Fruit fly (Drosophila melanogaster) whole organism, embryonic: ENCODE data around the gene ND-13A.

Experiments
- Adf1 ChIP-seq: fragments of 200-800 bp; sonication (Bioruptor generic); IDR thresholded peaks from 2 replicates; pipeline ENCODE4 v1.3.6; 2022; ENCODE audit warnings: missing biosample characterization, missing genetic modification characterization
- Antp ChIP-seq: fragments of 200-800 bp; sonication (Bioruptor generic); optimal IDR thresholded peaks from 3 replicates; lab custom pipeline; 2016; ENCODE audit warnings: missing biosample characterization, missing genetic modification characterization
- Atf6 ChIP-seq: fragments of 200-800 bp; sonication (Bioruptor generic); IDR thresholded peaks from 2 replicates; pipeline ENCODE4 v1.3.6; 2022; ENCODE audit warnings: missing biosample characterization, missing genetic modification characterization
- Bgb ChIP-seq: fragments of 200-800 bp; sonication (Bioruptor generic); IDR thresholded peaks from 2 replicates; pipeline ENCODE4 v1.3.6; 2022; ENCODE audit warnings: missing biosample characterization, missing genetic modification characterization; ENCODE audit not compliant: partially characterized antibody
- Bteb2 ChIP-seq: fragments of 200-800 bp; sonication (Bioruptor generic); optimal IDR thresholded peaks from 2 replicates; lab custom pipeline; 2016; ENCODE audit warnings: missing biosample characterization, missing genetic modification characterization
- CG10321 ChIP-seq: fragments of 200-800 bp; sonication (Bioruptor generic); IDR thresholded peaks from 2 replicates; pipeline ENCODE4 v1.3.6; 2022; ENCODE audit warnings: missing biosample characterization, missing genetic modification characterization
- CG11093 ChIP-seq: fragments of 200-800 bp; sonication (Bioruptor generic); IDR thresholded peaks from 3 replicates; pipeline ENCODE4 v1.3.6; 2022; ENCODE audit warnings: missing biosample characterization, missing genetic modification characterization
- CG11504 ChIP-seq: fragments of 200-800 bp; sonication (Bioruptor generic); optimal IDR thresholded peaks from 3 replicates; lab custom pipeline; 2019; ENCODE audit warnings: missing biosample characterization, mild to moderate bottlenecking, missing genetic modification characterization, moderate library complexity
- CG12391 ChIP-seq: fragments of 200-800 bp; sonication (Bioruptor generic); optimal IDR thresholded peaks from 3 replicates; lab custom pipeline; 2018; ENCODE audit warnings: missing biosample characterization, mild to moderate bottlenecking, missing genetic modification characterization, moderate library complexity
- CG12744 ChIP-seq: fragments of 200-800 bp; sonication (Bioruptor generic); optimal IDR thresholded peaks from 2 replicates; lab custom pipeline; 2016; ENCODE audit warnings: missing biosample characterization, missing genetic modification characterization
- CG12942 ChIP-seq: fragments of 200-800 bp; sonication (Bioruptor generic); optimal IDR thresholded peaks from 3 replicates; lab custom pipeline; 2016; ENCODE audit warnings: missing biosample characterization, missing genetic modification characterization
- CG14860 ChIP-seq: fragments of 200-800 bp; sonication (Bioruptor generic); IDR thresholded peaks from 3 replicates; pipeline ENCODE4 v1.3.6; 2022; ENCODE audit warnings: missing biosample characterization, missing genetic modification characterization; ENCODE audit not compliant: partially characterized antibody
- CG18764 ChIP-seq: fragments of 200-800 bp; sonication (Bioruptor generic); optimal IDR thresholded peaks from 3 replicates; lab custom pipeline; 2016; ENCODE audit warnings: missing biosample characterization, missing genetic modification characterization
- CG2678 ChIP-seq: fragments of 200-800 bp; sonication (Bioruptor generic); optimal IDR thresholded peaks from 3 replicates; lab custom pipeline; 2019; ENCODE audit warnings: missing biosample characterization, mild to moderate bottlenecking, missing genetic modification characterization, moderate library complexity
- CG31224 ChIP-seq: fragments of 200-800 bp; sonication (Bioruptor generic); IDR thresholded peaks from 2 replicates; pipeline ENCODE4 v1.3.6; 2022; ENCODE audit warnings: missing biosample characterization, missing genetic modification characterization
- CG31365 ChIP-seq: fragments of 200-800 bp; sonication (Bioruptor generic); optimal IDR thresholded peaks from 2 replicates; lab custom pipeline; 2018; ENCODE audit warnings: missing biosample characterization, mild to moderate bottlenecking, missing genetic modification characterization
- CG6272 ChIP-seq: fragments of 200-800 bp; sonication (Bioruptor generic); IDR thresholded peaks from 2 replicates; pipeline ENCODE4 v1.3.6; 2022; ENCODE audit warnings: missing biosample characterization, missing genetic modification characterization
- CG7786 ChIP-seq: fragments of 200-800 bp; sonication (Bioruptor generic); optimal IDR thresholded peaks from 2 replicates; lab custom pipeline; 2016; ENCODE audit warnings: missing biosample characterization, missing genetic modification characterization
- CG8388 ChIP-seq: fragments of 200-800 bp; sonication (Bioruptor generic); optimal IDR thresholded peaks from 2 replicates; lab custom pipeline; 2019; ENCODE audit warnings: missing biosample characterization, mild to moderate bottlenecking, missing genetic modification characterization, moderate library complexity
- CG8944 ChIP-seq: fragments of 200-800 bp; sonication (Bioruptor generic); optimal IDR thresholded peaks from 3 replicates; lab custom pipeline; 2016; ENCODE audit warnings: missing biosample characterization, missing genetic modification characterization
- CG9727 ChIP-seq: fragments of 200-800 bp; sonication (Bioruptor generic); optimal IDR thresholded peaks from 3 replicates; lab custom pipeline; 2017; ENCODE audit warnings: missing biosample characterization, mild to moderate bottlenecking, missing genetic modification characterization
- D19B ChIP-seq: fragments of 200-800 bp; sonication (Bioruptor generic); optimal IDR thresholded peaks from 2 replicates; lab custom pipeline; 2017; ENCODE audit warnings: missing biosample characterization, mild to moderate bottlenecking, missing genetic modification characterization
- Gug ChIP-seq: fragments of 200-800 bp; sonication (Bioruptor generic); IDR thresholded peaks from 4 replicates; pipeline ENCODE4 v1.3.6; 2022; ENCODE audit warnings: missing biosample characterization, missing genetic modification characterization
- Hr3 ChIP-seq: fragments of 200-800 bp; sonication (Bioruptor generic); optimal IDR thresholded peaks from 3 replicates; lab custom pipeline; 2016; ENCODE audit warnings: missing biosample characterization, missing genetic modification characterization
- Myb ChIP-seq: fragments of 200-800 bp; sonication (Bioruptor generic); optimal IDR thresholded peaks from 2 replicates; lab custom pipeline; 2016; ENCODE audit warnings: missing biosample characterization, missing genetic modification characterization
- NK7.1 ChIP-seq: fragments of 200-800 bp; sonication (Bioruptor generic); optimal IDR thresholded peaks from 3 replicates; lab custom pipeline; 2016; ENCODE audit warnings: missing biosample characterization, missing genetic modification characterization
- Ptx1 ChIP-seq: fragments of 200-800 bp; sonication (Bioruptor generic); IDR thresholded peaks from 2 replicates; pipeline ENCODE4 v1.3.6; 2022; ENCODE audit warnings: missing biosample characterization, missing genetic modification characterization
- Scr ChIP-seq: fragments of 200-800 bp; sonication (Bioruptor generic); IDR thresholded peaks from 2 replicates; pipeline ENCODE4 v1.3.6; 2022; ENCODE audit warnings: missing biosample characterization, missing genetic modification characterization; ENCODE audit not compliant: partially characterized antibody
- Six4 ChIP-seq: fragments of 200-800 bp; sonication (Bioruptor generic); optimal IDR thresholded peaks from 2 replicates; lab custom pipeline; 2016; ENCODE audit warnings: missing biosample characterization, missing genetic modification characterization
- Tbp ChIP-seq: fragments of >200 bp; optimal IDR thresholded peaks from 2 replicates; lab custom pipeline; 2018; ENCODE audit warnings: missing biosample characterization, missing genetic modification characterization
- Vsx1 ChIP-seq: fragments of 200-800 bp; sonication (Bioruptor generic); optimal IDR thresholded peaks from 2 replicates; lab custom pipeline; 2017; ENCODE audit warnings: missing biosample characterization, mild to moderate bottlenecking, missing genetic modification characterization, missing genetic modification reagents
- bbx ChIP-seq: fragments of 200-800 bp; sonication (Bioruptor generic); IDR thresholded peaks from 2 replicates; pipeline ENCODE4 v1.3.6; 2022; ENCODE audit warnings: missing biosample characterization, missing genetic modification characterization; ENCODE audit not compliant: partially characterized antibody
- dan ChIP-seq: fragments of 200-800 bp; sonication (Bioruptor generic); IDR thresholded peaks from 2 replicates; pipeline ENCODE4 v1.3.6; 2022; ENCODE audit warnings: missing biosample characterization, missing genetic modification characterization
- fd96Cb ChIP-seq: fragments of 200-800 bp; sonication (Bioruptor generic); optimal IDR thresholded peaks from 2 replicates; lab custom pipeline; 2018; ENCODE audit warnings: missing biosample characterization, mild to moderate bottlenecking, missing genetic modification characterization, moderate library complexity
- fu2 ChIP-seq: fragments of 200-800 bp; sonication (Bioruptor generic); optimal IDR thresholded peaks from 2 replicates; lab custom pipeline; 2016; ENCODE audit warnings: missing biosample characterization, missing genetic modification characterization
- jigr1 ChIP-seq: fragments of 200-800 bp; sonication (Bioruptor generic); IDR thresholded peaks from 3 replicates; pipeline ENCODE4 v1.3.6; 2022; ENCODE audit warnings: missing biosample characterization, missing genetic modification characterization
- kay ChIP-seq: fragments of 200-800 bp; sonication (Bioruptor generic); optimal IDR thresholded peaks from 2 replicates; lab custom pipeline; 2016; ENCODE audit warnings: missing biosample characterization, missing genetic modification characterization
- ken ChIP-seq: fragments of 200-800 bp; sonication (Bioruptor generic); IDR thresholded peaks from 3 replicates; pipeline ENCODE4 v1.3.6; 2022; ENCODE audit warnings: missing biosample characterization, missing genetic modification characterization
- nerfin-2 ChIP-seq: fragments of 200-800 bp; sonication (Bioruptor generic); IDR thresholded peaks from 2 replicates; pipeline ENCODE4 v1.3.6; 2022; ENCODE audit warnings: missing biosample characterization, missing genetic modification characterization; ENCODE audit not compliant: partially characterized antibody
- otp ChIP-seq: fragments of 200-800 bp; sonication (Bioruptor generic); IDR thresholded peaks from 3 replicates; pipeline ENCODE4, ENCODE4 v1.3.6; 2022; ENCODE audit warnings: missing biosample characterization, missing genetic modification characterization
- pan ChIP-seq, 4 experiments: fragments of >200 bp in 3 of 4; fragments of 200-800 bp in 1 of 4; sonication (Bioruptor generic) in 1 of 4; optimal IDR thresholded peaks in 3 of 4; IDR thresholded peaks in 1 of 4; 2 replicates each; pipeline versions ENCODE4 v1.3.6 to Lab custom; 2017 to 2022; ENCODE audit warnings: missing biosample characterization in 2 of 4, missing genetic modification characterization in 2 of 4, mixed read lengths in 1 of 4
- pfk ChIP-seq: fragments of 200-800 bp; sonication (Bioruptor generic); optimal IDR thresholded peaks from 2 replicates; lab custom pipeline; 2018; ENCODE audit warnings: missing biosample characterization, mild to moderate bottlenecking, missing genetic modification characterization, moderate library complexity
- pita ChIP-seq: fragments of 200-800 bp; sonication (Bioruptor generic); optimal IDR thresholded peaks from 2 replicates; lab custom pipeline; 2017; ENCODE audit warnings: missing biosample characterization, mild to moderate bottlenecking, missing genetic modification characterization
- pnt ChIP-seq: fragments of 200-800 bp; sonication (Bioruptor generic); optimal IDR thresholded peaks from 3 replicates; lab custom pipeline; 2016; ENCODE audit warnings: missing biosample characterization, missing genetic modification characterization
- sens-2 ChIP-seq: fragments of 200-800 bp; sonication (Bioruptor generic); IDR thresholded peaks from 2 replicates; pipeline ENCODE4 v1.3.6; 2022; ENCODE audit warnings: missing biosample characterization, missing genetic modification characterization
- sima ChIP-seq: fragments of 200-800 bp; sonication (Bioruptor generic); optimal IDR thresholded peaks from 2 replicates; lab custom pipeline; 2016; ENCODE audit warnings: missing biosample characterization, missing genetic modification characterization
- tap ChIP-seq: fragments of 200-800 bp; optimal IDR thresholded peaks from 3 replicates; lab custom pipeline; 2019; ENCODE audit warnings: missing biosample characterization, mild to moderate bottlenecking, missing genetic modification characterization, moderate library complexity
- trh ChIP-seq: fragments of 200-800 bp; sonication (Bioruptor generic); optimal IDR thresholded peaks from 2 replicates; lab custom pipeline; 2016; ENCODE audit warnings: missing biosample characterization, missing genetic modification characterization
- vfl ChIP-seq: fragments of 200-800 bp; sonication (Bioruptor generic); optimal IDR thresholded peaks from 2 replicates; lab custom pipeline; 2016; ENCODE audit warnings: missing biosample characterization, missing genetic modification characterization
- wdn ChIP-seq: fragments of 200-800 bp; sonication (Bioruptor generic); IDR thresholded peaks from 2 replicates; pipeline ENCODE4 v1.3.6; 2022; ENCODE audit warnings: missing biosample characterization, missing genetic modification characterization
- yki ChIP-seq: fragments of >200 bp; optimal IDR thresholded peaks from 3 replicates; lab custom pipeline; 2018
- zf30C ChIP-seq: fragments of 200-800 bp; sonication (Bioruptor generic); optimal IDR thresholded peaks from 3 replicates; lab custom pipeline; 2018; ENCODE audit warnings: missing biosample characterization, mild to moderate bottlenecking, missing genetic modification characterization

ND-13A gene

dm6 chr2L:5088649-5089270 is 11.3 kb downstream of the ND-13A start (continued):
- no peak for TF ChIP-seq CG11504 (tag; lab: Kevin White, UChicago)
- TF ChIP-seq Myb, result no peak
- peak; percentile 74 for TF ChIP-seq nerfin-2 (GFP tag; lab: Robert Waterston, UW)
- no peak for TF ChIP-seq Hr3 (GFP tag; lab: Kevin White, UChicago)
- no peak for TF ChIP-seq Gug
- TF ChIP-seq Bgb (GFP tag; lab: Robert Waterston, UW), result peak; percentile 53
- TF ChIP-seq sens-2 (GFP tag; lab: Robert Waterston, UW), result no peak
- no peak for TF ChIP-seq CG12744 (GFP tag; lab: Kevin White, UChicago)
- no peak for TF ChIP-seq pan (optimal IDR thresholded peaks at IDR 0.05; lab: Kevin White, UChicago)
- TF ChIP-seq pan (GFP tag; optimal IDR thresholded peaks at IDR 0.05 in 1 of 2, IDR thresholded peaks at IDR 0.05 in 1 of 2), result no peak
- TF ChIP-seq otp (GFP tag; lab: Robert Waterston, UW), result no peak
- TF ChIP-seq CG8944, result no peak
- no peak for TF ChIP-seq vfl (GFP tag; lab: Kevin White, UChicago)
- no peak for TF ChIP-seq CG31224 (GFP tag; lab: Robert Waterston, UW)
- no peak for TF ChIP-seq kay (GFP tag; lab: Kevin White, UChicago)
- no peak for TF ChIP-seq CG6272 (GFP tag; lab: Robert Waterston, UW)
- TF ChIP-seq tap (tag; lab: Kevin White, UChicago), result no peak
- no peak for TF ChIP-seq ken (GFP tag; lab: Robert Waterston, UW)
- TF ChIP-seq Ptx1, result no peak
- TF ChIP-seq CG8388 (GFP tag; lab: Kevin White, UChicago), result no peak
- no peak for TF ChIP-seq CG9727 (GFP tag; lab: Kevin White, UChicago)
- TF ChIP-seq trh, result no peak
- TF ChIP-seq Tbp (GFP tag; lab: Kevin White, UChicago), result no peak
- TF ChIP-seq CG12942, result no peak
- peak; percentile 57 for TF ChIP-seq Scr (GFP tag; lab: Robert Waterston, UW)
- no peak for TF ChIP-seq CG11093 (GFP tag; lab: Robert Waterston, UW)
- no peak for TF ChIP-seq zf30C (GFP tag; lab: Kevin White, UChicago)
- no peak for TF ChIP-seq yki (lab: Kevin White, UChicago)
- TF ChIP-seq pita (GFP tag; lab: Kevin White, UChicago), result no peak
- no peak for TF ChIP-seq NK7.1
- no peak for TF ChIP-seq Atf6 (GFP tag; lab: Robert Waterston, UW)
- no peak for TF ChIP-seq CG31365 (tag; lab: Kevin White, UChicago)
- TF ChIP-seq CG18764 (GFP tag; lab: Kevin White, UChicago), result no peak
- TF ChIP-seq Six4, result no peak
- no peak for TF ChIP-seq CG7786
- TF ChIP-seq D19B (GFP tag; lab: Kevin White, UChicago), result peak; percentile 26
- TF ChIP-seq CG10321 (GFP tag; lab: Robert Waterston, UW), result no peak
- no peak for TF ChIP-seq wdn (GFP tag; lab: Robert Waterston, UW)
- TF ChIP-seq jigr1 (GFP tag; lab: Robert Waterston, UW), result no peak
- TF ChIP-seq bbx, result peak; percentile 42; the same call in 1 of the 2 replicates
- TF ChIP-seq pnt (GFP tag; lab: Kevin White, UChicago), result no peak
- TF ChIP-seq dan (GFP tag; lab: Robert Waterston, UW), result no peak
- TF ChIP-seq CG2678 (tag; lab: Kevin White, UChicago), result no peak
- TF ChIP-seq CG14860 (GFP tag; lab: Robert Waterston, UW), result peak; percentile 71
- no peak for TF ChIP-seq pfk
- TF ChIP-seq Vsx1, result no peak
- TF ChIP-seq CG12391 (tag; lab: Kevin White, UChicago), result no peak
- no peak for TF ChIP-seq fu2 (GFP tag; lab: Kevin White, UChicago)
- no peak for TF ChIP-seq Bteb2 (GFP tag; lab: Kevin White, UChicago)
- no peak for TF ChIP-seq Adf1
- no peak for TF ChIP-seq fd96Cb (tag; lab: Kevin White, UChicago)
- TF ChIP-seq Antp, result no peak
- TF ChIP-seq sima (GFP tag; lab: Kevin White, UChicago), result no peak
